Worm (Caenorhabditis elegans): ENCODE results near the gene T19C3.7.

The T19C3.7 gene

DNA sequence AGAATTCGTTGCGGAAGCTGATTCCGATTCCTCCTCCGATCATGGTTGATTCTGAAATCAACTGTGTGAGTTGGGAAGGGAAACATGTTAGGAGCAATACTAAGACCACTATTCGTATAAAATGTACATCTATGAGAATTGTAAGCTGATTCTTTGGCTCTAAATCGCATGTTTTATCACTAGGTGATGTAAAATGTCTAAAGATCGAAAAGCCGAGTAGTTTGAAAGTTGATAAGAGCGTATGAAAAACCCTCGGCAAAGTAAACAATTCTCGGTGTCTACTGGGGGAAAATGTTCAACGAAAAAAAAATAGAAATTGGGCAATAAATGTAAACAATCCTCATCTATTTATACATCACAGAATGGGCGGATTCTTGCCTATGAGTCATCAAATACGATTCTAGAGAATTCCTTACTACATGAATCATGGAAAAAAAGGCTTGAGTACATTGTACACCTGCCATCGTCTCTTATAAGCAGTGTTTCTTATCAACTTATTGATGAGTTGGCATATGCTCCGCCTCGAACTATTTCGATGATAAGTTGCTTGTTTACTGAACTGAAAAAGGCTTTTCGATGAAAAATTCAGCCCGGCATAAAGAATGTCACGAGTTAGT lies 35.5 kb downstream of the T19C3.7 start, which contains the start of gene lec-6 (continued):
- TF ChIP-seq zip-11 (GFP tag; IDR thresholded peaks at IDR 0.05) (no peak), F26F4.8 (GFP tag; conservative IDR thresholded peaks at IDR 0.05) (no peak), daf-8 (GFP tag; IDR thresholded peaks at IDR 0.05) (no peak), ceh-44 (GFP tag; IDR thresholded peaks at IDR 0.05) (no peak), nhr-11 (tag; optimal IDR thresholded peaks at IDR 0.05) (no peak), mep-1 (tag; optimal IDR thresholded peaks at IDR 0.05) (peak; percentile 51)

DNA sequence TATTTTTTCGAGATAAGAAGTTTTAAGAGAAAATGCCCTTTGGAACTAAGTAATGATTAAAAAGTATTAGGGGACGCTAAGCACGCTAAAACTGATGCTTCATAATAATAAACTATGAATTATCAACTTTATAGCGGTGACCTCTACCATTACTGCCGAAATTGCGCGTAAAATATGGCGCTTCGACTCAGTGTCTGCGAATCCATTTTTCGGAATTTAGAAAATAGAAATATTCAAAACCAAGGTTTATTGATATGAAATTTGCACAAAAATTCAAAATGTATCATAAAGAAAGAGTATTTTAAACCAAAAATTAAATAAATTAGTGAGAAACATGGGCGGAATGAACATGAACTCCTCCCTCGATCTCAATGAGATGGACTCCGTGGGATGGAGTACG lies 36.7 kb downstream of the T19C3.7 start:
- TF ChIP-seq F49E8.2 (tag; optimal IDR thresholded peaks at IDR 0.05; ENCODE audit: borderline replicate concordance) = no peak
- TF ChIP-seq lsy-2 (tag; optimal IDR thresholded peaks at IDR 0.05) = no peak
- no peak for TF ChIP-seq fkh-10 (GFP tag; optimal IDR thresholded peaks at IDR 0.05)
- TF ChIP-seq T26A8.4 (GFP tag; IDR thresholded peaks at IDR 0.05) = no peak; the same call in 1 of the 2 replicates
- TF ChIP-seq nhr-77 (tag; optimal IDR thresholded peaks at IDR 0.05) = peak; percentile 27
- no peak for TF ChIP-seq zag-1 (tag; optimal IDR thresholded peaks at IDR 0.05)
- TF ChIP-seq zfp-3 (GFP tag; conservative IDR thresholded peaks at IDR 0.05) = 0 out of 2 replicates have a peak, but pooled peaks have one; percentile 52
- TF ChIP-seq aha-1 (tag) = peak; percentile 23
- TF ChIP-seq mep-1 (tag; optimal IDR thresholded peaks at IDR 0.05) = no peak
- no peak for TF ChIP-seq mxl-3 (GFP tag; optimal IDR thresholded peaks at IDR 0.05)
- TF ChIP-seq nhr-28 (tag; optimal IDR thresholded peaks at IDR 0.05) = no peak
- TF ChIP-seq php-3 (GFP tag; IDR thresholded peaks at IDR 0.05) = no peak
- no peak for TF ChIP-seq lim-7 (GFP tag; IDR thresholded peaks at IDR 0.05)
- TF ChIP-seq tra-1 (GFP tag; IDR thresholded peaks at IDR 0.05) = no peak
- TF ChIP-seq F10B5.3 (tag; optimal IDR thresholded peaks at IDR 0.05) = no peak
- no peak for TF ChIP-seq nhr-237 (tag; optimal IDR thresholded peaks at IDR 0.05)
- no peak for TF ChIP-seq Y48G9A.11 (GFP tag; IDR thresholded peaks at IDR 0.05)
- TF ChIP-seq D1046.2 (GFP tag; IDR thresholded peaks at IDR 0.05) = no peak
- TF ChIP-seq unc-130 (GFP tag; optimal IDR thresholded peaks at IDR 0.05) = no peak
- no peak for TF ChIP-seq nhr-6 (tag; optimal IDR thresholded peaks at IDR 0.05)
- no peak for TF ChIP-seq tag-97 (GFP tag; IDR thresholded peaks at IDR 0.05)
- TF ChIP-seq spr-1 (tag; optimal IDR thresholded peaks at IDR 0.05) = no peak
- TF ChIP-seq hif-1 (tag; optimal IDR thresholded peaks at IDR 0.05) = no peak
- no peak for TF ChIP-seq ztf-7 (tag; optimal IDR thresholded peaks at IDR 0.05)
- no peak for TF ChIP-seq daf-12 (tag; optimal IDR thresholded peaks at IDR 0.05)
- no peak for TF ChIP-seq egl-43 (GFP tag; IDR thresholded peaks at IDR 0.05)
- no peak for TF ChIP-seq snpc-1.2 (GFP tag; IDR thresholded peaks at IDR 0.05)
- TF ChIP-seq vab-7 (GFP tag; IDR thresholded peaks at IDR 0.05) = no peak
- no peak for TF ChIP-seq ztf-11 (tag; optimal IDR thresholded peaks at IDR 0.05)
- TF ChIP-seq mxl-2 (GFP tag; conservative IDR thresholded peaks at IDR 0.05) = no peak
- TF ChIP-seq ceh-44 (GFP tag; IDR thresholded peaks at IDR 0.05) = no peak
- TF ChIP-seq ceh-20 (GFP tag; IDR thresholded peaks at IDR 0.05) = no peak
- no peak for TF ChIP-seq duxl-1 (tag; optimal IDR thresholded peaks at IDR 0.05; ENCODE audit: poor library complexity)
- no peak for TF ChIP-seq daf-19 (GFP tag; conservative IDR thresholded peaks at IDR 0.05)
- no peak for TF ChIP-seq lin-29 (GFP tag; IDR thresholded peaks at IDR 0.05)
- TF ChIP-seq Y5F2A.4 (GFP tag; optimal IDR thresholded peaks at IDR 0.05) = no peak
- TF ChIP-seq lin-38 (GFP tag; IDR thresholded peaks at IDR 0.05) = no peak
- no peak for TF ChIP-seq hlh-30 (tag; optimal IDR thresholded peaks at IDR 0.05; ENCODE audit: insufficient read depth)
- no peak for TF ChIP-seq hmg-1.1 (GFP tag; IDR thresholded peaks at IDR 0.05)
- TF ChIP-seq rbr-2 (tag; optimal IDR thresholded peaks at IDR 0.05) = no peak
- no peak for TF ChIP-seq ces-1 (GFP tag; optimal IDR thresholded peaks at IDR 0.05)
- peak; percentile 23 for TF ChIP-seq nhr-102 (tag; optimal IDR thresholded peaks at IDR 0.05)
- no peak for TF ChIP-seq lin-1 (GFP tag; IDR thresholded peaks at IDR 0.05)
- TF ChIP-seq mes-2 (tag; optimal IDR thresholded peaks at IDR 0.05; ENCODE audit: poor library complexity, severe bottlenecking) = peak; percentile 31
- peak; percentile 18 for TF ChIP-seq hlh-11 (tag; optimal IDR thresholded peaks at IDR 0.05)

All from whole organism, L4 larva.